Worm (Caenorhabditis elegans): Measurements from ENCODE around the gene F09E5.12.

F09E5.12 gene

DNA sequence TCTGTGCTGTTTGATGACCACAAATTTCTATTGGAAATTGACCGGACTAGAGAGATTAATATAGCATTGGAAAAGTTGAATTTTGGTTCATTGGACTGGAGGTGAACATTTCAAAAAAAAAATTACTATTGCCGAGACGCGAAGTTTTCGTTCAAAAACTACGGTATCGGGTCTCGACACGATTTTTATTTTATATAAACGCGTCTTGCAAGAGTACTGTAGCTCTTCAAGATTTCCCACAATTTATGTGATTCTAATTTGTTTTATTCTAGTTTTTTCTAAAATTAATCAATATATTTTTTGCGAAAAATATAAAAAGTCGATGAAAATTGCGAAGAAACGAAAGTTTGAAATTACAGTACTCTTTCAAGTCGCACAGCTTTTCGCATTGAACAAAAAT, at the start of gene F09E5.12:
Gene F09E5.12, minus strand, starts transcription at position 101 of the 400 bp plus-strand sequence.
- no peak for TF ChIP-seq alr-1 (tag; optimal IDR thresholded peaks at IDR 0.05)
- no peak for TF ChIP-seq fos-1 (tag; optimal IDR thresholded peaks at IDR 0.05)
- TF ChIP-seq skn-1 (tag; optimal IDR thresholded peaks at IDR 0.05): no peak
- no peak for TF ChIP-seq nhr-11 (tag; optimal IDR thresholded peaks at IDR 0.05)
- TF ChIP-seq nhr-129 (tag; optimal IDR thresholded peaks at IDR 0.05): no peak

ce11 chrII:5418929-5419328, 48.4 kb upstream of the F09E5.12 start, which contains the start of gene EEED8.15:
EEED8.15 (plus strand) TSS chrII:5419229.
- TF ChIP-seq lin-39 (tag; optimal IDR thresholded peaks at IDR 0.05) (no peak), sma-3 (GFP tag; optimal IDR thresholded peaks at IDR 0.05) (no peak), sem-4 (tag; optimal IDR thresholded peaks at IDR 0.05) (no peak), dmd-4 (tag; optimal IDR thresholded peaks at IDR 0.05) (no peak), nhr-11 (tag; optimal IDR thresholded peaks at IDR 0.05) (no peak), mdl-1 (tag; optimal IDR thresholded peaks at IDR 0.05) (no peak), ZK546.5 (tag; optimal IDR thresholded peaks at IDR 0.05) (no peak), egl-27 (tag; optimal IDR thresholded peaks at IDR 0.05) (no peak), snpc-4 (tag; optimal IDR thresholded peaks at IDR 0.05) (no peak), gmeb-1 (tag; optimal IDR thresholded peaks at IDR 0.05) (no peak), C34F6.9 (tag; optimal IDR thresholded peaks at IDR 0.05) (no peak), ztf-1 (GFP tag; conservative IDR thresholded peaks at IDR 0.05) (no peak), lin-13 (GFP tag; optimal IDR thresholded peaks at IDR 0.05) (no peak), crh-2 (tag; optimal IDR thresholded peaks at IDR 0.05) (no peak), alr-1 (tag; optimal IDR thresholded peaks at IDR 0.05) (no peak), nhr-25 (tag; optimal IDR thresholded peaks at IDR 0.05) (no peak), ama-1 (optimal IDR thresholded peaks at IDR 0.05) (no peak), aly-2 (tag; optimal IDR thresholded peaks at IDR 0.05) (no peak), ceh-16 (tag; optimal IDR thresholded peaks at IDR 0.05) (no peak)

DNA sequence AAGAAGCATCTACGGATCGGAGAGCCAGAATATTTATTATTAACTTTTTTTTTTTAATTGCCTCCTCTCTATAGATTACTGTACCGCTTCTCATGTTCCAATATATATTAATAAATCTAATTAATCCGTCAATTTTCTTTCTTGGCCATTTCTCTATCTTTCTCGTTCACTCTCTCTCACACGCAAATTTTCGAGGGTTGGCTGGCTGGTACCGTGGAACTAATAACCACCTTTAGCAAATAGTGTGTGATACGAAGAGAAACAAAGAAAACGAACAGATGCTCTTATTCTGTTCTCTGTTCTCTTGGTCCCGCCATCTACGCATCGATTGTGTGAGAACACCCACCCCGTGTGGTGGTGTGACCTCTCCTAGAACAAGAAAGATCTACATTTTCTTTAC, 47.8 kb upstream of the F09E5.12 start:
- no peak for TF ChIP-seq lin-11 (tag; optimal IDR thresholded peaks at IDR 0.05)
- TF ChIP-seq blmp-1 (tag; optimal IDR thresholded peaks at IDR 0.05; ENCODE audit: insufficient read depth): no peak
- TF ChIP-seq skn-1 (tag; optimal IDR thresholded peaks at IDR 0.05): no peak
- no peak for TF ChIP-seq unc-55 (GFP tag; optimal IDR thresholded peaks at IDR 0.05)
- no peak for TF ChIP-seq ztf-1 (GFP tag; conservative IDR thresholded peaks at IDR 0.05)
- no peak for TF ChIP-seq elt-1 (tag; optimal IDR thresholded peaks at IDR 0.05)
- no peak for TF ChIP-seq sma-9 (GFP tag; optimal IDR thresholded peaks at IDR 0.05)
- no peak for TF ChIP-seq sma-9 (tag; optimal IDR thresholded peaks at IDR 0.05)
- no peak for TF ChIP-seq nhr-21 (tag; optimal IDR thresholded peaks at IDR 0.05)
- no peak for TF ChIP-seq nhr-6 (tag; optimal IDR thresholded peaks at IDR 0.05)
- no peak for TF ChIP-seq ceh-82 (tag; optimal IDR thresholded peaks at IDR 0.05)
- no peak for TF ChIP-seq lin-13 (GFP tag; optimal IDR thresholded peaks at IDR 0.05)
- TF ChIP-seq ama-1 (optimal IDR thresholded peaks at IDR 0.05): no peak
- no peak for TF ChIP-seq dmd-4 (tag; optimal IDR thresholded peaks at IDR 0.05)
- TF ChIP-seq nhr-12 (tag; optimal IDR thresholded peaks at IDR 0.05): no peak
- TF ChIP-seq elt-3 (tag; optimal IDR thresholded peaks at IDR 0.05): no peak

ce11 chrII:5417905-5418304, 47.4 kb upstream of the F09E5.12 start:
- TF ChIP-seq mab-5 (tag; optimal IDR thresholded peaks at IDR 0.05): no peak
- TF ChIP-seq unc-62 (GFP tag; optimal IDR thresholded peaks at IDR 0.05): no peak
- no peak for TF ChIP-seq skn-1 (tag; optimal IDR thresholded peaks at IDR 0.05)
- no peak for TF ChIP-seq snpc-4 (tag; optimal IDR thresholded peaks at IDR 0.05)
- no peak for TF ChIP-seq ztf-11 (tag; optimal IDR thresholded peaks at IDR 0.05)
- no peak for TF ChIP-seq nhr-23 (tag; optimal IDR thresholded peaks at IDR 0.05)
- no peak for TF ChIP-seq mbf-1 (tag; optimal IDR thresholded peaks at IDR 0.05)
- no peak for TF ChIP-seq ama-1 (optimal IDR thresholded peaks at IDR 0.05)
- no peak for TF ChIP-seq lin-13 (GFP tag; optimal IDR thresholded peaks at IDR 0.05)
- no peak for TF ChIP-seq sma-3 (GFP tag; optimal IDR thresholded peaks at IDR 0.05)
- no peak for TF ChIP-seq zag-1 (tag; optimal IDR thresholded peaks at IDR 0.05)
- no peak for TF ChIP-seq fos-1 (tag; optimal IDR thresholded peaks at IDR 0.05)
- no peak for TF ChIP-seq ztf-4 (tag; optimal IDR thresholded peaks at IDR 0.05)
- TF ChIP-seq crh-2 (tag; optimal IDR thresholded peaks at IDR 0.05): no peak
- TF ChIP-seq unc-39 (tag; optimal IDR thresholded peaks at IDR 0.05): no peak
- no peak for TF ChIP-seq F13H6.1 (tag; optimal IDR thresholded peaks at IDR 0.05)

Measured in whole organism, L2 larva.